Worm (Caenorhabditis elegans): ENCODE measurements around the gene Y24D9B.1.

DNA sequence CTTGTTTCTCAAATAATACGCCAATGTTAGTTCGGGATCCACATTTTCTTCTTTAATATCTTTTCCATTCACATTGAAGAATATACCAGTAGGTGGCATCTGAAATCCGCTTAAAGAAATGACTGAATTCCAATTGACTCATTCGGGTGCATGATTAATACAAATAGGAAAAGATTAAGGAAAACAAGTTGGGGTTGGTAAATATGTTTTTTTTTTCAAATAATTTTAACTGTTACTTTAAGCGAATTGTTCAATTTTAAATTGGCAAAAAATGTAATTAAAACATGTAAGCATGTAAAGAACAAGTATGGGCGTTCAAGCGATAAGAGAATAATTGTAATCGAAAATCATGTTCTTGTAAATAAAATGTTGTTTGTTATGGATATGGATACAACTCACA lies 33.1 kb upstream of the Y24D9B.1 start, which contains the start of gene F15E6.6:
- TF ChIP-seq ama-1 (optimal IDR thresholded peaks at IDR 0.05) = no peak
- TF ChIP-seq snpc-4 (tag; optimal IDR thresholded peaks at IDR 0.05) = no peak
- no peak for TF ChIP-seq ceh-20 (GFP tag; IDR thresholded peaks at IDR 0.05)
- no peak for TF ChIP-seq zfp-3 (GFP tag; conservative IDR thresholded peaks at IDR 0.05)

Measured in whole organism, L4 larva.